Worm (Caenorhabditis elegans) whole organism, L1 larva: Measurements from ENCODE around the gene C02F5.3.
A peak's percentile ranks its signal among the peaks of the same experiment; 100 is the strongest.

Source experiments
- C04F5.9 ChIP-seq: sonication (generic microtip); optimal IDR thresholded peaks from 2 replicates; lab custom pipeline; 2016; ENCODE audit warnings: missing genetic modification characterization, missing compliant biosample characterization
- Y116A8C.19 ChIP-seq: sonication (generic microtip); optimal IDR thresholded peaks from 2 replicates; lab custom pipeline; 2016; ENCODE audit warnings: missing compliant biosample characterization, missing genetic modification characterization, borderline replicate concordance
- aha-1 ChIP-seq: fragments of 150-350 bp; optimal IDR thresholded peaks from 2 replicates; lab custom pipeline; 2014; ENCODE audit warnings: missing biosample characterization, missing genetic modification characterization
- alr-1 ChIP-seq: fragments of 200-800 bp; sonication (Bioruptor generic); optimal IDR thresholded peaks from 2 replicates; lab custom pipeline; 2018; ENCODE audit warnings: borderline replicate concordance, mild to moderate bottlenecking, missing genetic modification characterization, missing compliant biosample characterization
- blmp-1 ChIP-seq: fragments of 150-350 bp; optimal IDR thresholded peaks from 2 replicates; lab custom pipeline; 2014; ENCODE audit warnings: missing biosample characterization, missing genetic modification characterization
- ceh-8 ChIP-seq: fragments of 200-800 bp; sonication (Bioruptor generic); optimal IDR thresholded peaks from 2 replicates; lab custom pipeline; 2018; ENCODE audit warnings: mild to moderate bottlenecking, missing genetic modification characterization, moderate library complexity, missing compliant biosample characterization
- ceh-82 ChIP-seq, 3 experiments: fragments of 150-350 bp in 1 of 3; sonication (generic microtip) in 2 of 3; optimal IDR thresholded peaks; 2 replicates each; lab custom pipeline; 2014 to 2017; ENCODE audit warnings: missing biosample characterization in 3 of 3, missing genetic modification characterization in 3 of 3
- ceh-90 ChIP-seq: sonication (generic microtip); optimal IDR thresholded peaks from 2 replicates; lab custom pipeline; 2016; ENCODE audit warnings: missing genetic modification characterization, missing compliant biosample characterization
- dsc-1 ChIP-seq: sonication (generic microtip); optimal IDR thresholded peaks from 2 replicates; lab custom pipeline; 2016; ENCODE audit warnings: mild to moderate bottlenecking, missing genetic modification characterization, missing compliant biosample characterization
- efl-1 ChIP-seq, 4 experiments: fragments of 150-350 bp; optimal IDR thresholded peaks in 3 of 4; peaks in 1 of 4; 1 replicate in 1 of 4; 2 replicates in 3 of 4; lab custom pipeline; 2014; ENCODE audit warnings: missing biosample characterization in 2 of 4, missing genetic modification characterization in 2 of 4, missing genetic modification reagents in 2 of 4
- egl-13 ChIP-seq: sonication (generic microtip); optimal IDR thresholded peaks from 2 replicates; lab custom pipeline; 2016; ENCODE audit warnings: missing genotype, missing genetic modification reagents, missing genetic modification characterization, missing compliant biosample characterization
- egl-27 ChIP-seq, 2 experiments: fragments of 150-350 bp in 1 of 2; sonication (generic microtip); optimal IDR thresholded peaks; 3 replicates each; lab custom pipeline; 2017 to 2018; ENCODE audit warnings: missing biosample characterization in 2 of 2, missing genetic modification characterization in 2 of 2, missing genetic modification reagents in 2 of 2
- elt-2 ChIP-seq: sonication (generic microtip); optimal IDR thresholded peaks from 2 replicates; lab custom pipeline; 2016; ENCODE audit warnings: missing genetic modification characterization, mild to moderate bottlenecking, inconsistent platforms, missing compliant biosample characterization, missing genetic modification reagents
- elt-3 ChIP-seq, 6 experiments: fragments of 150-350 bp in 1 of 6; sonication (generic microtip); optimal IDR thresholded peaks; 2 replicates each; lab custom pipeline; 2017 to 2018; ENCODE audit warnings: missing biosample characterization in 6 of 6, missing genetic modification characterization in 6 of 6, inconsistent platforms in 1 of 6
- ets-5 ChIP-seq: fragments of 200-800 bp; sonication (Bioruptor generic); IDR thresholded peaks from 2 replicates; pipeline ENCODE4 v1.3.6; 2022; ENCODE audit warnings: missing genetic modification characterization, missing compliant biosample characterization
- fkh-4 ChIP-seq: sonication (generic microtip); optimal IDR thresholded peaks from 2 replicates; lab custom pipeline; 2016; ENCODE audit warnings: missing compliant biosample characterization, missing genetic modification characterization, borderline replicate concordance
- hlh-17 ChIP-seq: fragments of 200-800 bp; sonication (Bioruptor generic); optimal IDR thresholded peaks from 2 replicates; lab custom pipeline; 2018; ENCODE audit warnings: missing genetic modification characterization, mild to moderate bottlenecking, missing compliant biosample characterization, moderate library complexity, borderline replicate concordance
- hlh-4 ChIP-seq: sonication (generic microtip); optimal IDR thresholded peaks from 2 replicates; lab custom pipeline; 2016; ENCODE audit warnings: mild to moderate bottlenecking, missing genetic modification characterization, missing compliant biosample characterization
- isw-1 ChIP-seq: fragments of 200-800 bp; sonication (Bioruptor generic); IDR thresholded peaks from 2 replicates; pipeline ENCODE4 v1.3.6; 2022; ENCODE audit warnings: missing genetic modification characterization, missing compliant biosample characterization
- jun-1 ChIP-seq: fragments of 150-350 bp; optimal IDR thresholded peaks from 2 replicates; lab custom pipeline; 2014; ENCODE audit warnings: missing biosample characterization, missing genetic modification reagents, missing genetic modification characterization
- lin-14 ChIP-seq: fragments of 200-800 bp; sonication (Bioruptor generic); optimal IDR thresholded peaks from 2 replicates; lab custom pipeline; 2018; ENCODE audit warnings: mild to moderate bottlenecking, missing genetic modification characterization, moderate library complexity, missing compliant biosample characterization
- lin-35 ChIP-seq, 2 experiments: fragments of 150-350 bp; optimal IDR thresholded peaks; 2 replicates each; lab custom pipeline; 2014; ENCODE audit warnings: missing biosample characterization in 2 of 2, missing genetic modification characterization in 2 of 2, missing genetic modification reagents in 2 of 2
- lsy-2 ChIP-seq, 2 experiments: fragments of 150-350 bp; optimal IDR thresholded peaks; 2 replicates each; lab custom pipeline; 2014; ENCODE audit warnings: missing biosample characterization in 2 of 2, missing genetic modification characterization in 2 of 2
- mab-9 ChIP-seq: fragments of 200-800 bp; sonication (Bioruptor generic); IDR thresholded peaks from 2 replicates; pipeline ENCODE4 v1.3.6; 2022; ENCODE audit warnings: missing genetic modification reagents, missing genetic modification characterization, missing compliant biosample characterization
- mdl-1 ChIP-seq, 2 experiments: fragments of 150-350 bp; optimal IDR thresholded peaks; 2 replicates each; lab custom pipeline; 2014 to 2017; ENCODE audit warnings: missing biosample characterization in 2 of 2, missing genetic modification characterization in 2 of 2, inconsistent platforms in 1 of 2
- mef-2 ChIP-seq: fragments of 150-350 bp; optimal IDR thresholded peaks from 2 replicates; lab custom pipeline; 2014; ENCODE audit warnings: missing biosample characterization, missing genetic modification characterization
- mep-1 ChIP-seq: fragments of 150-350 bp; optimal IDR thresholded peaks from 2 replicates; lab custom pipeline; 2014; ENCODE audit warnings: missing biosample characterization, missing genetic modification characterization
- nhr-11 ChIP-seq: fragments of 150-350 bp; optimal IDR thresholded peaks from 2 replicates; lab custom pipeline; 2014; ENCODE audit warnings: missing biosample characterization, missing genetic modification characterization
- nhr-12 ChIP-seq: sonication (generic microtip); optimal IDR thresholded peaks from 2 replicates; lab custom pipeline; 2017; ENCODE audit warnings: missing biosample characterization, missing genetic modification characterization
- nhr-20 ChIP-seq: sonication (generic microtip); optimal IDR thresholded peaks from 2 replicates; lab custom pipeline; 2016; ENCODE audit warnings: mild to moderate bottlenecking, missing genetic modification characterization, missing compliant biosample characterization
- nhr-28 ChIP-seq: fragments of 150-350 bp; optimal IDR thresholded peaks from 2 replicates; lab custom pipeline; 2014; ENCODE audit warnings: missing biosample characterization, missing genetic modification characterization
- nhr-71 ChIP-seq: sonication (generic microtip); optimal IDR thresholded peaks from 2 replicates; lab custom pipeline; 2016; ENCODE audit warnings: mild to moderate bottlenecking, missing genetic modification characterization, moderate library complexity, missing compliant biosample characterization
- nhr-76 ChIP-seq: sonication (generic microtip); optimal IDR thresholded peaks from 2 replicates; lab custom pipeline; 2017; ENCODE audit warnings: missing biosample characterization, missing genetic modification characterization
- nhr-84 ChIP-seq: sonication (generic microtip); optimal IDR thresholded peaks from 2 replicates; lab custom pipeline; 2017; ENCODE audit warnings: missing biosample characterization, missing genetic modification characterization
- nhr-85 ChIP-seq: sonication (generic microtip); peaks from one replicate; lab custom pipeline; 2016; ENCODE audit warnings: missing genetic modification characterization, inconsistent platforms, missing compliant biosample characterization
- pqm-1 ChIP-seq: sonication (generic microtip); optimal IDR thresholded peaks from 3 replicates; lab custom pipeline; 2017; ENCODE audit warnings: missing biosample characterization, missing genetic modification characterization
- rnt-1 ChIP-seq: sonication (generic microtip); optimal IDR thresholded peaks from 2 replicates; lab custom pipeline; 2016; ENCODE audit warnings: mild to moderate bottlenecking, missing genetic modification characterization, moderate library complexity, missing compliant biosample characterization
- snu-23 ChIP-seq: sonication (generic microtip); optimal IDR thresholded peaks from 2 replicates; lab custom pipeline; 2016; ENCODE audit warnings: missing genetic modification characterization, missing compliant biosample characterization
- sptf-1 ChIP-seq: fragments of 150-350 bp; optimal IDR thresholded peaks from 2 replicates; lab custom pipeline; 2014; ENCODE audit warnings: missing biosample characterization, missing genetic modification characterization
- sup-37 ChIP-seq: fragments of 200-800 bp; sonication (Bioruptor generic); optimal IDR thresholded peaks from 2 replicates; lab custom pipeline; 2018; ENCODE audit warnings: mild to moderate bottlenecking, missing genetic modification characterization, missing compliant biosample characterization
- swsn-7 ChIP-seq: sonication (generic microtip); optimal IDR thresholded peaks from 2 replicates; lab custom pipeline; 2016; ENCODE audit warnings: missing genetic modification characterization, missing compliant biosample characterization
- tlp-1 ChIP-seq: fragments of 150-350 bp; optimal IDR thresholded peaks from 2 replicates; lab custom pipeline; 2014; ENCODE audit warnings: missing biosample characterization, missing genetic modification characterization
- unc-86 ChIP-seq: sonication (generic microtip); optimal IDR thresholded peaks from 2 replicates; lab custom pipeline; 2016; ENCODE audit warnings: missing genetic modification characterization, missing compliant biosample characterization
- vab-15 ChIP-seq: sonication (generic microtip); optimal IDR thresholded peaks from 2 replicates; lab custom pipeline; 2017; ENCODE audit warnings: missing genotype, mild to moderate bottlenecking, missing genetic modification characterization, missing compliant biosample characterization
- xbp-1 ChIP-seq: sonication (generic microtip); optimal IDR thresholded peaks from 2 replicates; lab custom pipeline; 2016; ENCODE audit warnings: missing genetic modification characterization, missing compliant biosample characterization
- zag-1 ChIP-seq: fragments of 150-350 bp; optimal IDR thresholded peaks from 2 replicates; lab custom pipeline; 2014; ENCODE audit warnings: missing biosample characterization, missing genetic modification characterization
- zip-4 ChIP-seq: fragments of 200-800 bp; sonication (Bioruptor generic); optimal IDR thresholded peaks from 2 replicates; lab custom pipeline; 2018; ENCODE audit warnings: mild to moderate bottlenecking, missing genetic modification characterization, moderate library complexity, missing compliant biosample characterization
- ztf-11 ChIP-seq, 2 experiments: sonication (generic microtip); optimal IDR thresholded peaks; 2 replicates each; lab custom pipeline; 2016 to 2017; ENCODE audit warnings: missing genetic modification characterization in 2 of 2, missing biosample characterization in 1 of 2, missing compliant biosample characterization in 1 of 2

Gene C02F5.3

ce11 chrIII:8227511-8227910 lies 18.2 kb upstream of the C02F5.3 start, which contains the start of gene fbxl-1 (continued):
- TF ChIP-seq nhr-11 (tag; lab: Kevin White, UChicago) (no peak), alr-1 (tag; lab: Kevin White, UChicago) (no peak), Y116A8C.19 (tag; lab: Kevin White, UChicago) (no peak), elt-3 (tag; optimal IDR thresholded peaks at IDR 0.05; lab: Kevin White, UChicago) (peak in 2 of 6 experiments; percentile 14 to 61), nhr-12 (tag; lab: Kevin White, UChicago) (no peak), egl-13 (tag; lab: Kevin White, UChicago) (peak; percentile 76), isw-1 (GFP tag; lab: Robert Waterston, UW) (peak; percentile 48), elt-2 (tag; lab: Kevin White, UChicago) (peak; percentile 21), efl-1 (optimal IDR thresholded peaks at IDR 0.05; lab: Kevin White, UChicago) (peak; percentile 68 to 70), efl-1 (GFP tag; optimal IDR thresholded peaks at IDR 0.05 in 1 of 2; lab: Kevin White, UChicago) (peak; percentile 48 to 97)

- no peak for TF ChIP-seq aha-1 (tag; lab: Kevin White, UChicago)
- no peak for TF ChIP-seq jun-1
- TF ChIP-seq mef-2 (tag; lab: Kevin White, UChicago), result no peak
- TF ChIP-seq ztf-11 (tag; optimal IDR thresholded peaks at IDR 0.05; lab: Kevin White, UChicago), result no peak
- no peak for TF ChIP-seq sup-37 (GFP tag; lab: Kevin White, UChicago)
- TF ChIP-seq hlh-4 (tag; lab: Kevin White, UChicago), result no peak
- TF ChIP-seq lin-35 (GFP tag; optimal IDR thresholded peaks at IDR 0.05; lab: Kevin White, UChicago), result no peak
- no peak for TF ChIP-seq sptf-1
- TF ChIP-seq fkh-4, result no peak
- no peak for TF ChIP-seq zag-1
- TF ChIP-seq xbp-1 (tag; lab: Kevin White, UChicago), result no peak
- no peak for TF ChIP-seq egl-27 (tag; optimal IDR thresholded peaks at IDR 0.05; lab: Kevin White, UChicago)
- no peak for TF ChIP-seq ets-5 (GFP tag; lab: Robert Waterston, UW)
- TF ChIP-seq dsc-1 (tag; lab: Kevin White, UChicago), result no peak
- TF ChIP-seq ceh-90, result no peak
- no peak for TF ChIP-seq elt-2 (tag; lab: Kevin White, UChicago)
- TF ChIP-seq nhr-76 (tag; lab: Kevin White, UChicago), result no peak
- peak; percentile 56 for TF ChIP-seq mep-1 (tag; lab: Kevin White, UChicago)
- TF ChIP-seq nhr-12 (tag; lab: Kevin White, UChicago), result no peak
- no peak for TF ChIP-seq swsn-7 (tag; lab: Kevin White, UChicago)
- TF ChIP-seq nhr-85 (tag; lab: Kevin White, UChicago), result peak; percentile 79
- TF ChIP-seq lin-14 (GFP tag; lab: Kevin White, UChicago), result peak; percentile 63
- TF ChIP-seq nhr-84, result no peak
- no peak for TF ChIP-seq mab-9 (GFP tag; lab: Robert Waterston, UW)
- no peak for TF ChIP-seq nhr-20 (tag; lab: Kevin White, UChicago)
- no peak for TF ChIP-seq alr-1 (tag; lab: Kevin White, UChicago)
- no peak for TF ChIP-seq unc-86
- TF ChIP-seq Y116A8C.19 (tag; lab: Kevin White, UChicago), result no peak
- peak; percentile 36 for TF ChIP-seq blmp-1
- no peak for TF ChIP-seq nhr-28 (tag; lab: Kevin White, UChicago)
- peak in 1 of 2 experiments; percentile 18 for TF ChIP-seq lsy-2 (tag; optimal IDR thresholded peaks at IDR 0.05; lab: Kevin White, UChicago)
- TF ChIP-seq zip-4 (GFP tag; lab: Kevin White, UChicago), result no peak
- TF ChIP-seq C04F5.9 (tag; lab: Kevin White, UChicago), result no peak
- no peak for TF ChIP-seq tlp-1 (tag; lab: Kevin White, UChicago)
- TF ChIP-seq snu-23 (GFP tag; lab: Kevin White, UChicago), result peak; percentile 6
- no peak for TF ChIP-seq vab-15
- peak in 1 of 6 experiments; percentile 39 for TF ChIP-seq elt-3 (tag; optimal IDR thresholded peaks at IDR 0.05; lab: Kevin White, UChicago)
- TF ChIP-seq mdl-1 (tag; optimal IDR thresholded peaks at IDR 0.05; lab: Kevin White, UChicago), result no peak
- no peak for TF ChIP-seq hlh-17
- no peak for TF ChIP-seq ceh-82 (tag; optimal IDR thresholded peaks at IDR 0.05; lab: Kevin White, UChicago)
- TF ChIP-seq nhr-71 (tag; lab: Kevin White, UChicago), result peak; percentile 16
- TF ChIP-seq rnt-1 (tag; lab: Kevin White, UChicago), result no peak
- TF ChIP-seq efl-1 (optimal IDR thresholded peaks at IDR 0.05; lab: Kevin White, UChicago), result no peak
- peak in 1 of 2 experiments; percentile 0 for TF ChIP-seq efl-1 (GFP tag; optimal IDR thresholded peaks at IDR 0.05 in 1 of 2; lab: Kevin White, UChicago)
- TF ChIP-seq pqm-1, result no peak
- no peak for TF ChIP-seq isw-1 (GFP tag; lab: Robert Waterston, UW)
- TF ChIP-seq ceh-8 (GFP tag; lab: Kevin White, UChicago), result no peak
These were observed 16.8 kb upstream of the C02F5.3 start for ce11 chrIII:8228916-8229315.
